Worm (Caenorhabditis elegans) whole organism, L2 larva: ENCODE data around the gene K04B12.2.

Experiments
- C34F6.9 ChIP-seq: fragments of 150-350 bp; optimal IDR thresholded peaks from 2 replicates; lab custom pipeline; 2014; ENCODE audit warnings: missing biosample characterization, missing genetic modification characterization
- F13H6.1 ChIP-seq: sonication (generic microtip); optimal IDR thresholded peaks from 2 replicates; lab custom pipeline; 2016; ENCODE audit warnings: missing genetic modification characterization, missing compliant biosample characterization
- R02D3.7 ChIP-seq: fragments of 150-350 bp; optimal IDR thresholded peaks from 2 replicates; lab custom pipeline; 2014; ENCODE audit warnings: missing biosample characterization, missing genetic modification characterization
- Y55F3AM.14 ChIP-seq: fragments of 200-800 bp; sonication (Bioruptor generic); optimal IDR thresholded peaks from 2 replicates; lab custom pipeline; 2018; ENCODE audit warnings: mild to moderate bottlenecking, missing genetic modification characterization, missing compliant biosample characterization
- ZK546.5 ChIP-seq: sonication (generic microtip); optimal IDR thresholded peaks from 2 replicates; lab custom pipeline; 2017; ENCODE audit warnings: missing biosample characterization, missing genetic modification characterization
- alr-1 ChIP-seq: fragments of 150-350 bp; optimal IDR thresholded peaks from 2 replicates; lab custom pipeline; 2014; ENCODE audit warnings: missing biosample characterization, missing genetic modification characterization
- aly-2 ChIP-seq: fragments of 150-350 bp; optimal IDR thresholded peaks from 2 replicates; lab custom pipeline; 2014; ENCODE audit warnings: missing biosample characterization, missing genetic modification characterization
- ama-1 ChIP-seq: fragments of 150-350 bp; optimal IDR thresholded peaks from 2 replicates; lab custom pipeline; 2018; ENCODE audit warnings: inconsistent platforms
- blmp-1 ChIP-seq: sonication (generic microtip); optimal IDR thresholded peaks from 2 replicates; lab custom pipeline; 2017; ENCODE audit warnings: missing genetic modification characterization, mild to moderate bottlenecking, missing compliant biosample characterization, antibody characterized with exemption, moderate library complexity; ENCODE audit not compliant: insufficient read depth
- ceh-16 ChIP-seq: fragments of 150-350 bp; optimal IDR thresholded peaks from 2 replicates; lab custom pipeline; 2014; ENCODE audit warnings: missing biosample characterization, missing genetic modification characterization
- ceh-82 ChIP-seq: fragments of 150-350 bp; optimal IDR thresholded peaks from 2 replicates; lab custom pipeline; 2014; ENCODE audit warnings: missing biosample characterization, missing genetic modification characterization
- crh-2 ChIP-seq: sonication (generic microtip); optimal IDR thresholded peaks from 2 replicates; lab custom pipeline; 2017; ENCODE audit warnings: missing biosample characterization, missing genetic modification characterization
- dmd-4 ChIP-seq: sonication (generic microtip); optimal IDR thresholded peaks from 2 replicates; lab custom pipeline; 2017; ENCODE audit warnings: missing biosample characterization, missing genetic modification characterization
- egl-27 ChIP-seq: sonication (generic microtip); optimal IDR thresholded peaks from 3 replicates; lab custom pipeline; 2017; ENCODE audit warnings: missing biosample characterization, missing genetic modification reagents, missing genetic modification characterization
- elt-1 ChIP-seq: fragments of 150-350 bp; optimal IDR thresholded peaks from 2 replicates; lab custom pipeline; 2014; ENCODE audit warnings: missing biosample characterization, missing genetic modification characterization
- elt-3 ChIP-seq: sonication (generic microtip); optimal IDR thresholded peaks from 2 replicates; lab custom pipeline; 2017; ENCODE audit warnings: missing biosample characterization, missing genetic modification characterization
- gmeb-1 ChIP-seq: fragments of 150-350 bp; optimal IDR thresholded peaks from 2 replicates; lab custom pipeline; 2014; ENCODE audit warnings: missing biosample characterization, missing genetic modification characterization
- lin-11 ChIP-seq: fragments of 150-350 bp; sonication (generic microtip); optimal IDR thresholded peaks from 2 replicates; lab custom pipeline; 2014; ENCODE audit warnings: missing biosample characterization, missing genetic modification characterization, inconsistent platforms, mixed read lengths
- lin-39 ChIP-seq: fragments of 150-350 bp; optimal IDR thresholded peaks from 2 replicates; lab custom pipeline; 2014; ENCODE audit warnings: missing biosample characterization, missing genetic modification reagents, missing genetic modification characterization
- lsy-2 ChIP-seq, 2 experiments: fragments of 150-350 bp in 1 of 2; sonication (generic microtip) in 1 of 2; optimal IDR thresholded peaks; 2 replicates each; lab custom pipeline; 2014 to 2017; ENCODE audit warnings: missing biosample characterization in 2 of 2, missing genetic modification characterization in 2 of 2
- mab-5 ChIP-seq: fragments of 150-350 bp; optimal IDR thresholded peaks from 2 replicates; lab custom pipeline; 2014; ENCODE audit warnings: missing biosample characterization, missing genetic modification characterization
- mbf-1 ChIP-seq: sonication (generic microtip); optimal IDR thresholded peaks from 2 replicates; lab custom pipeline; 2017; ENCODE audit warnings: missing biosample characterization, missing genetic modification characterization
- mdl-1 ChIP-seq, 2 experiments: fragments of 150-350 bp in 1 of 2; sonication (generic microtip) in 1 of 2; optimal IDR thresholded peaks; 2 replicates each; lab custom pipeline; 2017; ENCODE audit warnings: missing biosample characterization in 2 of 2, missing genetic modification characterization in 2 of 2
- nhr-10 ChIP-seq: sonication (generic microtip); optimal IDR thresholded peaks from 2 replicates; lab custom pipeline; 2017; ENCODE audit warnings: missing biosample characterization, missing genetic modification characterization
- nhr-11 ChIP-seq: fragments of 150-350 bp; optimal IDR thresholded peaks from 2 replicates; lab custom pipeline; 2014; ENCODE audit warnings: missing biosample characterization, missing genetic modification characterization
- nhr-12 ChIP-seq: fragments of 150-350 bp; optimal IDR thresholded peaks from 2 replicates; lab custom pipeline; 2014; ENCODE audit warnings: missing biosample characterization, missing genetic modification characterization
- nhr-129 ChIP-seq: fragments of 150-350 bp; optimal IDR thresholded peaks from 2 replicates; lab custom pipeline; 2014; ENCODE audit warnings: missing biosample characterization, missing genetic modification characterization
- nhr-21 ChIP-seq: fragments of 150-350 bp; optimal IDR thresholded peaks from 2 replicates; lab custom pipeline; 2014; ENCODE audit warnings: missing biosample characterization, missing genetic modification characterization
- nhr-23 ChIP-seq: fragments of 150-350 bp; optimal IDR thresholded peaks from 2 replicates; lab custom pipeline; 2014; ENCODE audit warnings: missing biosample characterization, missing genetic modification reagents, missing genetic modification characterization
- nhr-237 ChIP-seq: fragments of 150-350 bp; optimal IDR thresholded peaks from 2 replicates; lab custom pipeline; 2014; ENCODE audit warnings: missing biosample characterization, missing genetic modification characterization
- nhr-25 ChIP-seq: fragments of 150-350 bp; sonication (generic microtip); optimal IDR thresholded peaks from 3 replicates; lab custom pipeline; 2014; ENCODE audit warnings: missing biosample characterization, missing genetic modification characterization
- nhr-6 ChIP-seq: fragments of 150-350 bp; optimal IDR thresholded peaks from 2 replicates; lab custom pipeline; 2014; ENCODE audit warnings: missing biosample characterization, missing genetic modification characterization
- nhr-77 ChIP-seq: fragments of 150-350 bp; optimal IDR thresholded peaks from 2 replicates; lab custom pipeline; 2014; ENCODE audit warnings: missing biosample characterization, missing genetic modification characterization
- peb-1 ChIP-seq: fragments of 150-350 bp; optimal IDR thresholded peaks from 2 replicates; lab custom pipeline; 2014; ENCODE audit warnings: missing biosample characterization, missing genetic modification characterization
- sem-4 ChIP-seq: fragments of 150-350 bp; optimal IDR thresholded peaks from 2 replicates; lab custom pipeline; 2014; ENCODE audit warnings: missing biosample characterization, missing genetic modification reagents, missing genetic modification characterization
- sma-3 ChIP-seq: sonication (generic microtip); optimal IDR thresholded peaks from 2 replicates; lab custom pipeline; 2016; ENCODE audit warnings: missing genetic modification reagents, missing genetic modification characterization, missing compliant biosample characterization
- sma-9 ChIP-seq, 2 experiments: fragments of 150-350 bp in 1 of 2; sonication (generic microtip) in 1 of 2; optimal IDR thresholded peaks; 2 replicates each; lab custom pipeline; 2014 to 2016; ENCODE audit warnings: missing genetic modification characterization in 2 of 2, mild to moderate bottlenecking in 1 of 2, missing biosample characterization in 1 of 2, missing compliant biosample characterization in 1 of 2, missing genetic modification reagents in 1 of 2, moderate library complexity in 1 of 2
- snpc-4 ChIP-seq: fragments of 150-350 bp; optimal IDR thresholded peaks from 2 replicates; lab custom pipeline; 2014; ENCODE audit warnings: missing biosample characterization, missing genetic modification characterization
- unc-39 ChIP-seq: fragments of 150-350 bp; optimal IDR thresholded peaks from 2 replicates; lab custom pipeline; 2014; ENCODE audit warnings: missing biosample characterization, missing genetic modification characterization
- unc-55 ChIP-seq: fragments of 150-350 bp; sonication (generic microtip); optimal IDR thresholded peaks from 3 replicates; lab custom pipeline; 2014; ENCODE audit warnings: missing biosample characterization, missing genetic modification reagents, missing genetic modification characterization
- unc-62 ChIP-seq: fragments of 150-350 bp; optimal IDR thresholded peaks from 2 replicates; lab custom pipeline; 2014; ENCODE audit warnings: missing biosample characterization, missing genetic modification reagents, missing genetic modification characterization
- zag-1 ChIP-seq: fragments of 150-350 bp; optimal IDR thresholded peaks from 2 replicates; lab custom pipeline; 2014; ENCODE audit warnings: missing biosample characterization, missing genetic modification characterization
- ztf-11 ChIP-seq: sonication (generic microtip); optimal IDR thresholded peaks from 2 replicates; lab custom pipeline; 2017; ENCODE audit warnings: missing biosample characterization, missing genetic modification characterization
- ztf-4 ChIP-seq: fragments of 150-350 bp; optimal IDR thresholded peaks from 2 replicates; lab custom pipeline; 2014; ENCODE audit warnings: missing biosample characterization, missing genetic modification characterization

K04B12.2 gene

ce11 chrII:14404266-14404665 is 33.5 kb downstream of the K04B12.2 start:
- TF ChIP-seq R02D3.7 (tag; lab: Kevin White, UChicago) (no peak), lsy-2 (tag; optimal IDR thresholded peaks at IDR 0.05; lab: Kevin White, UChicago) (peak in 1 of 2 experiments; percentile 5), F13H6.1 (tag; lab: Kevin White, UChicago) (peak; percentile 33), crh-2 (tag; lab: Kevin White, UChicago) (peak; percentile 44), lin-39 (tag; lab: Kevin White, UChicago) (no peak), C34F6.9 (tag; lab: Kevin White, UChicago) (no peak), nhr-77 (no peak), nhr-10 (tag; lab: Kevin White, UChicago) (no peak), egl-27 (no peak), sma-9 (GFP tag; optimal IDR thresholded peaks at IDR 0.05; lab: Kevin White, UChicago) (no peak), sma-9 (tag; optimal IDR thresholded peaks at IDR 0.05; lab: Kevin White, UChicago) (no peak), nhr-6 (tag; lab: Kevin White, UChicago) (no peak), elt-3 (tag; lab: Kevin White, UChicago) (no peak), dmd-4 (tag; lab: Kevin White, UChicago) (no peak), ztf-4 (tag; lab: Kevin White, UChicago) (no peak), peb-1 (no peak), mab-5 (tag; lab: Kevin White, UChicago) (no peak), nhr-129 (peak; percentile 19)

- TF ChIP-seq nhr-77 (no peak), snpc-4 (no peak), lin-39 (tag; lab: Kevin White, UChicago) (no peak), nhr-21 (tag; lab: Kevin White, UChicago) (no peak), zag-1 (tag; lab: Kevin White, UChicago) (no peak), lsy-2 (tag; optimal IDR thresholded peaks at IDR 0.05; lab: Kevin White, UChicago) (no peak), gmeb-1 (tag; lab: Kevin White, UChicago) (no peak), nhr-23 (tag; lab: Kevin White, UChicago) (no peak), ceh-82 (tag; lab: Kevin White, UChicago) (no peak), blmp-1 (tag; lab: Kevin White, UChicago) (no peak), sma-9 (GFP tag; optimal IDR thresholded peaks at IDR 0.05; lab: Kevin White, UChicago) (no peak), sma-9 (tag; optimal IDR thresholded peaks at IDR 0.05; lab: Kevin White, UChicago) (no peak), ztf-4 (tag; lab: Kevin White, UChicago) (no peak), nhr-10 (tag; lab: Kevin White, UChicago) (no peak), unc-62 (GFP tag; lab: Kevin White, UChicago) (no peak), R02D3.7 (tag; lab: Kevin White, UChicago) (no peak), unc-55 (GFP tag; lab: Kevin White, UChicago) (no peak)
- TF ChIP-seq, all 48 proteins: peak for 0
These were observed 36.7 kb downstream of the K04B12.2 start for ce11 chrII:14401098-14401497.

ce11 chrII:14399595-14399994 is 38.2 kb downstream of the K04B12.2 start:
- TF ChIP-seq nhr-77 = no peak
- TF ChIP-seq egl-27 = no peak
- peak; percentile 99 for TF ChIP-seq C34F6.9 (tag; lab: Kevin White, UChicago)
- TF ChIP-seq mdl-1 (tag; optimal IDR thresholded peaks at IDR 0.05; lab: Kevin White, UChicago) = peak; percentile 73 to 93
- no peak for TF ChIP-seq elt-3 (tag; lab: Kevin White, UChicago)
- no peak for TF ChIP-seq nhr-237 (tag; lab: Kevin White, UChicago)
- peak; percentile 93 for TF ChIP-seq unc-55 (GFP tag; lab: Kevin White, UChicago)
- TF ChIP-seq aly-2 = no peak
- peak; percentile 84 for TF ChIP-seq sma-3
- no peak for TF ChIP-seq mbf-1 (tag; lab: Kevin White, UChicago)
- TF ChIP-seq nhr-21 (tag; lab: Kevin White, UChicago) = peak; percentile 80
- TF ChIP-seq dmd-4 (tag; lab: Kevin White, UChicago) = no peak
- TF ChIP-seq nhr-11 (tag; lab: Kevin White, UChicago) = no peak
- no peak for TF ChIP-seq ZK546.5 (tag; lab: Kevin White, UChicago)
- peak; percentile 28 for TF ChIP-seq nhr-6 (tag; lab: Kevin White, UChicago)
- no peak for TF ChIP-seq lin-39 (tag; lab: Kevin White, UChicago)
- no peak for TF ChIP-seq unc-62 (GFP tag; lab: Kevin White, UChicago)
- peak; percentile 10 for TF ChIP-seq ceh-16 (tag; lab: Kevin White, UChicago)
- no peak for TF ChIP-seq unc-39
- TF ChIP-seq lin-11 = peak; percentile 81
- TF ChIP-seq crh-2 (tag; lab: Kevin White, UChicago) = peak; percentile 96
- TF ChIP-seq alr-1 (tag; lab: Kevin White, UChicago) = no peak
- TF ChIP-seq nhr-23 (tag; lab: Kevin White, UChicago) = no peak
- no peak for TF ChIP-seq Y55F3AM.14
- no peak for TF ChIP-seq ztf-11 (tag; lab: Kevin White, UChicago)
- TF ChIP-seq peb-1 = no peak
- TF ChIP-seq mab-5 (tag; lab: Kevin White, UChicago) = peak; percentile 74
- peak; percentile 72 for TF ChIP-seq snpc-4
- TF ChIP-seq nhr-129 = peak; percentile 89
- TF ChIP-seq nhr-10 (tag; lab: Kevin White, UChicago) = no peak
- TF ChIP-seq gmeb-1 (tag; lab: Kevin White, UChicago) = peak; percentile 84
- peak; percentile 62 for TF ChIP-seq blmp-1 (tag; lab: Kevin White, UChicago)
- TF ChIP-seq R02D3.7 (tag; lab: Kevin White, UChicago) = no peak
- TF ChIP-seq ceh-82 (tag; lab: Kevin White, UChicago) = no peak
- no peak for TF ChIP-seq nhr-12 (tag; lab: Kevin White, UChicago)
- peak; percentile 70 for TF ChIP-seq ama-1 (lab: Kevin White, UChicago)
- TF ChIP-seq sem-4 (tag; lab: Kevin White, UChicago) = peak; percentile 89
- no peak for TF ChIP-seq sma-9 (GFP tag; optimal IDR thresholded peaks at IDR 0.05; lab: Kevin White, UChicago)
- TF ChIP-seq sma-9 (tag; optimal IDR thresholded peaks at IDR 0.05; lab: Kevin White, UChicago) = no peak
- TF ChIP-seq nhr-25 (tag; lab: Kevin White, UChicago) = peak; percentile 93
- no peak for TF ChIP-seq elt-1 (tag; lab: Kevin White, UChicago)
- no peak for TF ChIP-seq zag-1 (tag; lab: Kevin White, UChicago)
- TF ChIP-seq lsy-2 (tag; optimal IDR thresholded peaks at IDR 0.05; lab: Kevin White, UChicago) = peak; percentile 65 to 94
